Worm (Caenorhabditis elegans) whole organism, late embryonic: ENCODE data around the gene F32D8.1.

ENCODE experiments used
- C08G9.2 ChIP-seq: sonication (generic microtip); optimal IDR thresholded peaks from 2 replicates; lab custom pipeline; 2016; ENCODE audit warnings: mild to moderate bottlenecking, missing genetic modification characterization, moderate library complexity, missing compliant biosample characterization
- C38D4.7 ChIP-seq: fragments of 200-800 bp; sonication (Bioruptor generic); optimal IDR thresholded peaks from 2 replicates; lab custom pipeline; 2018; ENCODE audit warnings: mild to moderate bottlenecking, missing genetic modification characterization, moderate library complexity, missing compliant biosample characterization
- K02D7.2 ChIP-seq: sonication (generic microtip); optimal IDR thresholded peaks from 2 replicates; lab custom pipeline; 2017; ENCODE audit warnings: mild to moderate bottlenecking, missing genetic modification characterization, missing compliant biosample characterization
- K09A11.1 ChIP-seq: sonication (generic microtip); optimal IDR thresholded peaks from 2 replicates; lab custom pipeline; 2017; ENCODE audit warnings: antibody characterized with exemption, mild to moderate bottlenecking, missing genetic modification characterization, missing compliant biosample characterization; ENCODE audit not compliant: insufficient read depth
- T23F11.4 ChIP-seq: fragments of 200-800 bp; sonication (Bioruptor generic); optimal IDR thresholded peaks from 2 replicates; lab custom pipeline; 2018; ENCODE audit warnings: mild to moderate bottlenecking, missing genetic modification characterization, missing compliant biosample characterization
- Y22D7AL.16 ChIP-seq: sonication (generic microtip); optimal IDR thresholded peaks from 2 replicates; lab custom pipeline; 2016; ENCODE audit warnings: missing genetic modification characterization, missing compliant biosample characterization
- ama-1 ChIP-seq: fragments of 150-350 bp; optimal IDR thresholded peaks from 2 replicates; lab custom pipeline; 2014
- ceh-14 ChIP-seq: sonication (generic microtip); optimal IDR thresholded peaks from 2 replicates; lab custom pipeline; 2016; ENCODE audit warnings: missing genotype, missing genetic modification characterization, missing compliant biosample characterization
- ceh-18 ChIP-seq: sonication (generic microtip); optimal IDR thresholded peaks from 2 replicates; lab custom pipeline; 2016; ENCODE audit warnings: missing genetic modification characterization, missing compliant biosample characterization
- ceh-22 ChIP-seq: sonication (generic microtip); optimal IDR thresholded peaks from 2 replicates; lab custom pipeline; 2017; ENCODE audit warnings: missing biosample characterization, missing genetic modification characterization
- ceh-30 ChIP-seq: fragments of 150-350 bp; optimal IDR thresholded peaks from 2 replicates; lab custom pipeline; 2014; ENCODE audit warnings: missing biosample characterization, missing genetic modification characterization
- ceh-31 ChIP-seq: sonication (generic microtip); optimal IDR thresholded peaks from 2 replicates; lab custom pipeline; 2016; ENCODE audit warnings: missing genetic modification characterization, missing compliant biosample characterization
- ceh-45 ChIP-seq: fragments of 200-800 bp; sonication (Bioruptor generic); IDR thresholded peaks from 2 replicates; pipeline ENCODE4 v1.3.6; 2022; ENCODE audit warnings: missing genetic modification reagents, missing genetic modification characterization, missing compliant biosample characterization
- ceh-48 ChIP-seq: sonication (generic microtip); optimal IDR thresholded peaks from 2 replicates; lab custom pipeline; 2016; ENCODE audit warnings: missing genetic modification characterization, inconsistent platforms, missing compliant biosample characterization
- ceh-6 ChIP-seq: fragments of 200-800 bp; sonication (Bioruptor generic); optimal IDR thresholded peaks from 2 replicates; lab custom pipeline; 2018; ENCODE audit warnings: mild to moderate bottlenecking, missing genetic modification characterization, missing compliant biosample characterization
- ceh-9 ChIP-seq: sonication (generic microtip); optimal IDR thresholded peaks from 2 replicates; lab custom pipeline; 2016; ENCODE audit warnings: mild to moderate bottlenecking, missing genetic modification characterization, inconsistent platforms, missing compliant biosample characterization
- che-1 ChIP-seq: sonication (generic microtip); optimal IDR thresholded peaks from 2 replicates; lab custom pipeline; 2016; ENCODE audit warnings: mild to moderate bottlenecking, missing genetic modification characterization, missing compliant biosample characterization
- dve-1 ChIP-seq: sonication (generic microtip); optimal IDR thresholded peaks from 2 replicates; lab custom pipeline; 2017; ENCODE audit warnings: antibody characterized with exemption, mild to moderate bottlenecking, missing genetic modification characterization, missing compliant biosample characterization
- elt-2 ChIP-seq: sonication (generic microtip); optimal IDR thresholded peaks from 2 replicates; lab custom pipeline; 2016; ENCODE audit warnings: missing genetic modification reagents, missing genetic modification characterization, missing compliant biosample characterization
- ets-4 ChIP-seq: sonication (generic microtip); optimal IDR thresholded peaks from 2 replicates; lab custom pipeline; 2016; ENCODE audit warnings: missing genetic modification characterization, missing compliant biosample characterization
- fax-1 ChIP-seq: sonication (generic microtip); optimal IDR thresholded peaks from 2 replicates; lab custom pipeline; 2016; ENCODE audit warnings: missing genotype, missing genetic modification characterization, missing compliant biosample characterization
- fkh-6 ChIP-seq: sonication (generic microtip); optimal IDR thresholded peaks from 2 replicates; lab custom pipeline; 2016; ENCODE audit warnings: missing genetic modification characterization, missing compliant biosample characterization
- hlh-13 ChIP-seq: fragments of 200-800 bp; sonication (Bioruptor generic); optimal IDR thresholded peaks from 2 replicates; lab custom pipeline; 2018; ENCODE audit warnings: mild to moderate bottlenecking, missing genetic modification characterization, missing compliant biosample characterization
- hlh-15 ChIP-seq: sonication (generic microtip); optimal IDR thresholded peaks from 2 replicates; lab custom pipeline; 2016; ENCODE audit warnings: missing genetic modification characterization, missing compliant biosample characterization
- hlh-30 ChIP-seq: sonication (generic microtip); optimal IDR thresholded peaks from 2 replicates; lab custom pipeline; 2017; ENCODE audit warnings: antibody characterized with exemption, missing genetic modification characterization, missing compliant biosample characterization; ENCODE audit not compliant: insufficient read depth
- hlh-8 ChIP-seq: sonication (generic microtip); optimal IDR thresholded peaks from 2 replicates; lab custom pipeline; 2016; ENCODE audit warnings: missing genotype, missing genetic modification characterization, missing compliant biosample characterization
- lim-6 ChIP-seq: sonication (generic microtip); optimal IDR thresholded peaks from 2 replicates; lab custom pipeline; 2016; ENCODE audit warnings: missing genetic modification characterization, missing compliant biosample characterization
- lin-11 ChIP-seq: fragments of 200-800 bp; sonication (Bioruptor generic); optimal IDR thresholded peaks from 2 replicates; lab custom pipeline; 2018; ENCODE audit warnings: mild to moderate bottlenecking, missing genetic modification characterization, missing compliant biosample characterization
- madf-2 ChIP-seq: sonication (generic microtip); optimal IDR thresholded peaks from 2 replicates; lab custom pipeline; 2017; ENCODE audit warnings: missing genetic modification characterization, missing compliant biosample characterization
- mec-3 ChIP-seq: sonication (generic microtip); optimal IDR thresholded peaks from 2 replicates; lab custom pipeline; 2016; ENCODE audit warnings: borderline replicate concordance, missing genetic modification characterization, missing compliant biosample characterization
- nhr-11 ChIP-seq: fragments of 150-350 bp; optimal IDR thresholded peaks from 2 replicates; lab custom pipeline; 2014; ENCODE audit warnings: missing biosample characterization, missing genetic modification characterization
- nhr-232 ChIP-seq: sonication (generic microtip); optimal IDR thresholded peaks from 2 replicates; lab custom pipeline; 2016; ENCODE audit warnings: missing genetic modification characterization, missing compliant biosample characterization
- npax-4 ChIP-seq: sonication (generic microtip); optimal IDR thresholded peaks from 2 replicates; lab custom pipeline; 2016; ENCODE audit warnings: missing genetic modification characterization, missing compliant biosample characterization
- odd-2 ChIP-seq: sonication (generic microtip); optimal IDR thresholded peaks from 2 replicates; lab custom pipeline; 2017; ENCODE audit warnings: antibody characterized with exemption, mild to moderate bottlenecking, missing genetic modification characterization, missing compliant biosample characterization
- pax-1 ChIP-seq: fragments of 150-350 bp; optimal IDR thresholded peaks from 2 replicates; lab custom pipeline; 2014; ENCODE audit warnings: missing biosample characterization, missing genetic modification characterization
- pha-4 ChIP-seq: fragments of 150-350 bp; optimal IDR thresholded peaks from 2 replicates; lab custom pipeline; 2018; ENCODE audit warnings: missing biosample characterization, missing genetic modification reagents, missing genetic modification characterization
- pqm-1 ChIP-seq: sonication (generic microtip); optimal IDR thresholded peaks from 2 replicates; lab custom pipeline; 2016; ENCODE audit warnings: missing genetic modification characterization, missing compliant biosample characterization
- sdc-2 ChIP-seq: sonication (generic microtip); optimal IDR thresholded peaks from 2 replicates; lab custom pipeline; 2016; ENCODE audit warnings: missing genotype, missing genetic modification characterization, missing compliant biosample characterization
- sox-2 ChIP-seq: fragments of 200-800 bp; sonication (Bioruptor generic); IDR thresholded peaks from 2 replicates; pipeline ENCODE4 v1.3.6; 2022; ENCODE audit warnings: missing genetic modification reagents, missing genetic modification characterization, missing compliant biosample characterization
- syd-9 ChIP-seq: sonication (generic microtip); optimal IDR thresholded peaks from 2 replicates; lab custom pipeline; 2016; ENCODE audit warnings: mild to moderate bottlenecking, missing genetic modification characterization, moderate library complexity, missing compliant biosample characterization
- tbx-2 ChIP-seq: sonication (generic microtip); optimal IDR thresholded peaks from 2 replicates; lab custom pipeline; 2016; ENCODE audit warnings: missing genetic modification characterization, missing compliant biosample characterization
- tbx-7 ChIP-seq: sonication (generic microtip); optimal IDR thresholded peaks from 2 replicates; lab custom pipeline; 2016; ENCODE audit warnings: missing genotype, missing genetic modification characterization, missing compliant biosample characterization
- ttx-3 ChIP-seq: sonication (generic microtip); optimal IDR thresholded peaks from 2 replicates; lab custom pipeline; 2016; ENCODE audit warnings: missing genetic modification reagents, missing genetic modification characterization, missing compliant biosample characterization
- unc-55 ChIP-seq: sonication (generic microtip); optimal IDR thresholded peaks from 2 replicates; lab custom pipeline; 2017; ENCODE audit warnings: missing biosample characterization, missing genetic modification reagents, missing genetic modification characterization
- zip-5 ChIP-seq: sonication (generic microtip); optimal IDR thresholded peaks from 2 replicates; lab custom pipeline; 2016; ENCODE audit warnings: missing genetic modification characterization, missing compliant biosample characterization
- ztf-16 ChIP-seq: sonication (generic microtip); optimal IDR thresholded peaks from 2 replicates; lab custom pipeline; 2017; ENCODE audit warnings: missing genetic modification characterization, missing compliant biosample characterization

F32D8.1 gene

DNA sequence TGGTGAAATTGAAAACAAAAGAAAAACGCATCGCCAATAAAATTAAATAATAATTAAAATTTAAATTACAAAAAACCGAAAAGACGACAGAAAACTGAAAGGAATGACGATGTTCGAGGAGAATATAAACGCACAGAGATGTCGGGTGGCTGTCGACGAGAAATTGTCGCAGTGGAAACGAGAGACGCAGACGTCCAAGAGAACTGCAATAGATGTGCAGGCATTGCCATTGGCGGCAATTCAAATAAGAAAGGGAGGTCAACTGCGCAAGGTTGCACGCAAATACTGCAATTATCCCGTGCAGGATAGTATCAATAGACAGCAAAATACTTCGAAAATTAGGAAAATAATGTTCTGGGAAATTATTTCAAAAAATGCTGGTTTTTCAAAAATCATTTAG is 16.5 kb downstream of the F32D8.1 start (continued):
- TF ChIP-seq K09A11.1 (tag; lab: Kevin White, UChicago) (peak; percentile 23), sox-2 (GFP tag; lab: Robert Waterston, UW) (no peak; the same call in 1 of the 2 replicates), zip-5 (peak; percentile 50), unc-55 (peak; percentile 93), K02D7.2 (tag; lab: Kevin White, UChicago) (peak; percentile 21), ttx-3 (no peak), elt-2 (tag; lab: Kevin White, UChicago) (peak; percentile 82), ama-1 (lab: Kevin White, UChicago) (no peak), sdc-2 (tag; lab: Kevin White, UChicago) (peak; percentile 52), hlh-15 (tag; lab: Kevin White, UChicago) (no peak), hlh-8 (tag; lab: Kevin White, UChicago) (peak; percentile 53), Y22D7AL.16 (peak; percentile 60), ceh-30 (tag; lab: Kevin White, UChicago) (peak; percentile 83), odd-2 (tag; lab: Kevin White, UChicago) (no peak), tbx-7 (tag; lab: Kevin White, UChicago) (peak; percentile 26), npax-4 (no peak), ceh-45 (GFP tag; lab: Robert Waterston, UW) (peak; percentile 47; the same call in 1 of the 2 replicates), nhr-11 (tag; lab: Kevin White, UChicago) (peak; percentile 7), mec-3 (tag; lab: Kevin White, UChicago) (no peak), hlh-30 (tag; lab: Kevin White, UChicago) (peak; percentile 60), T23F11.4 (GFP tag; lab: Kevin White, UChicago) (peak; percentile 21), ceh-9 (tag; lab: Kevin White, UChicago) (no peak), pha-4 (tag; lab: Kevin White, UChicago) (no peak), C38D4.7 (GFP tag; lab: Kevin White, UChicago) (peak; percentile 4), C08G9.2 (tag; lab: Kevin White, UChicago) (peak; percentile 73), ceh-48 (tag; lab: Kevin White, UChicago) (peak; percentile 49), ceh-18 (peak; percentile 88), madf-2 (tag; lab: Kevin White, UChicago) (peak; percentile 79), nhr-232 (tag; lab: Kevin White, UChicago) (no peak), ceh-31 (tag; lab: Kevin White, UChicago) (peak; percentile 90), pqm-1 (tag; lab: Kevin White, UChicago) (peak; percentile 51), che-1 (peak; percentile 66), lim-6 (peak; percentile 57), syd-9 (tag; lab: Kevin White, UChicago) (peak; percentile 47), ceh-22 (no peak), fax-1 (peak; percentile 49), fkh-6 (peak; percentile 40), lin-11 (tag; lab: Kevin White, UChicago) (peak; percentile 36), ceh-14 (tag; lab: Kevin White, UChicago) (peak; percentile 77), hlh-13 (GFP tag; lab: Kevin White, UChicago) (no peak)

DNA sequence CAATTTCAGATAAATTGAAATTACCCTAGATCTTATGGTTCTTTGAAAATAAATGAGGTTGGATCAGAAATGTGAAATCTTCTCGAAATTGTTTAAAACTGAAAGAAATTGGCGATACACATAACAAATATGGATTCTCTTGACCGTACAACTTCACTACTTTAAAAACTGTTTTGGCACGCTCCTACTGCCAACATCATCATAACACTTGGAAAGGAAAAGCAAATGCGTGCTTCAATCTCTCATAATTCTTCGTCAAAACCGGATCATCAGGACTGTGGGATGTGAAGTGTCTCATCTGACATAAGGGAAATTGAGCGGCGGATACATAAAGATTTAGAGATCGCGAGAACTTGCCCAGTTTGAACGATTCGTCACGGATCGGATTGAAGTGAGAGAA is 17.5 kb downstream of the F32D8.1 start, which contains the start of gene F32D8.7:
Gene F32D8.7 (plus strand): TSS at position 329 of the 400 bp plus-strand sequence.
- TF ChIP-seq ceh-6 (GFP tag; lab: Kevin White, UChicago) = no peak
- no peak for TF ChIP-seq pax-1 (tag; lab: Kevin White, UChicago)
- TF ChIP-seq mec-3 (tag; lab: Kevin White, UChicago) = no peak
- no peak for TF ChIP-seq hlh-15 (tag; lab: Kevin White, UChicago)
- TF ChIP-seq che-1 = no peak
- TF ChIP-seq tbx-2 (tag; lab: Kevin White, UChicago) = no peak
- TF ChIP-seq ceh-14 (tag; lab: Kevin White, UChicago) = no peak
- no peak for TF ChIP-seq ztf-16 (tag; lab: Kevin White, UChicago)
- TF ChIP-seq ets-4 (tag; lab: Kevin White, UChicago) = no peak
- TF ChIP-seq dve-1 = no peak
- no peak for TF ChIP-seq hlh-13 (GFP tag; lab: Kevin White, UChicago)
- TF ChIP-seq nhr-11 (tag; lab: Kevin White, UChicago) = no peak
- no peak for TF ChIP-seq pqm-1 (tag; lab: Kevin White, UChicago)
